Fruit fly (Drosophila melanogaster): ENCODE measurements around the gene CCT4.

Gene CCT4

DNA sequence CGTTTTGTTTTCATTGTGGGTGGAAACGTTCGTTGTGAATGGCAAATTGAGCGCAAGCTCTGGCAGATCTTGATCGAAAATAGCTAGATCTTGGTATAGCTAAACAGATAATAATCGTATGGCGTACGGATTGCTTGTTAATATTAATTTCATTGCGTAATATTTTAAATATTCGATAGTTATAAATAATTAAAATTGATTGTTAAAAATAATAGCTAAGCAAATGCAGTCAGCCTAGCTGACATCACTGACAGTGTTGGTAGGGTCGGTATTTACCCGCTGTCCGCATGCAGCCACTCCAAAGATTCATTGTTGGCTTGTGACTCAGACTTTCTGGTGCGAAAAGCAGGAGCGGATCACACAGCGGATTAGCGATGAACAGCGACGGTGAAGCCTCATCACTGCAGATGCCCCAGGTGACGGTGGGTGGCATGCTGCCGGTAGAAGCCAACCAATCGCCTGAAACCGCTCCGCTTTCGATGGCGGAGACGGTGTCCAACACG lies 11.7 kb upstream of the CCT4 start, which contains the start of the genes CG5776 and spict (continued):
- TF ChIP-seq Atf-2 (GFP tag; optimal IDR thresholded peaks at IDR 0.05) (peak; percentile 10), CG12391 (tag; optimal IDR thresholded peaks at IDR 0.05) (peak; percentile 92), NC2α (GFP tag; optimal IDR thresholded peaks at IDR 0.05) (no peak), MESR4 (GFP tag; optimal IDR thresholded peaks at IDR 0.05) (peak; percentile 91), Myb (GFP tag; optimal IDR thresholded peaks at IDR 0.05) (peak; percentile 22), pzg (GFP tag; optimal IDR thresholded peaks at IDR 0.05) (peak; percentile 71), CG8765 (GFP tag; IDR thresholded peaks at IDR 0.05) (peak; percentile 65), gt (GFP tag; IDR thresholded peaks at IDR 0.05) (0 out of 2 replicates have a peak, but pooled peaks have one; percentile 35), abd-A (tag; optimal IDR thresholded peaks at IDR 0.05) (no peak), Abd-B (GFP tag; optimal IDR thresholded peaks at IDR 0.05) (no peak), CG33557 (GFP tag; optimal IDR thresholded peaks at IDR 0.05) (peak; percentile 60), CG3407 (GFP tag; optimal IDR thresholded peaks at IDR 0.05) (peak; percentile 70), CG12299 (tag; optimal IDR thresholded peaks at IDR 0.05) (peak; percentile 70), mld (GFP tag; IDR thresholded peaks at IDR 0.05; ENCODE audit: partially characterized antibody) (no peak), ro (GFP tag; IDR thresholded peaks at IDR 0.05) (no peak; the same call in 1 of the 2 replicates), E2f1 (GFP tag; IDR thresholded peaks at IDR 0.05) (peak; percentile 81), Fer3 (tag; optimal IDR thresholded peaks at IDR 0.05) (peak; percentile 65), CG17802 (tag; optimal IDR thresholded peaks at IDR 0.05) (peak; percentile 19), nerfin-2 (GFP tag; IDR thresholded peaks at IDR 0.05; ENCODE audit: partially characterized antibody) (no peak), pros (GFP tag; optimal IDR thresholded peaks at IDR 0.05) (no peak), zf30C (GFP tag; optimal IDR thresholded peaks at IDR 0.05) (no peak), fd102C (GFP tag; optimal IDR thresholded peaks at IDR 0.05) (no peak), esg (GFP tag; conservative IDR thresholded peaks at IDR 0.05) (peak; percentile 84), tin (GFP tag; optimal IDR thresholded peaks at IDR 0.05) (peak; percentile 11), cato (GFP tag; optimal IDR thresholded peaks at IDR 0.05; ENCODE audit: borderline replicate concordance) (peak; percentile 4), CG34376 (GFP tag; optimal IDR thresholded peaks at IDR 0.05) (no peak), Nf-YB (GFP tag; optimal IDR thresholded peaks at IDR 0.05) (peak; percentile 56), Rfx (GFP tag; IDR thresholded peaks at IDR 0.05) (peak; percentile 92), zen2 (GFP tag; IDR thresholded peaks at IDR 0.05; ENCODE audit: partially characterized antibody) (no peak), CG11093 (GFP tag; IDR thresholded peaks at IDR 0.05) (peak; percentile 74; the same call in 1 of the 3 replicates), Gug (GFP tag; IDR thresholded peaks at IDR 0.05) (peak; percentile 46; the same call in 2 of the 4 replicates), sd (tag; optimal IDR thresholded peaks at IDR 0.05) (peak; percentile 81), dati (GFP tag; IDR thresholded peaks at IDR 0.05) (no peak), CG9817 (tag; optimal IDR thresholded peaks at IDR 0.05) (peak; percentile 86), CG1603 (tag; optimal IDR thresholded peaks at IDR 0.05) (peak; percentile 87), CG12104 (GFP tag; optimal IDR thresholded peaks at IDR 0.05) (no peak), ERR (GFP tag; optimal IDR thresholded peaks at IDR 0.05) (no peak), tx (GFP tag; optimal IDR thresholded peaks at IDR 0.05) (peak; percentile 3), YL-1 (GFP tag; optimal IDR thresholded peaks at IDR 0.05) (peak; percentile 60), CG15269 (tag; optimal IDR thresholded peaks at IDR 0.05) (peak; percentile 75), CG18476 (GFP tag; optimal IDR thresholded peaks at IDR 0.05) (peak; percentile 66), caup (GFP tag; optimal IDR thresholded peaks at IDR 0.05; ENCODE audit: severe bottlenecking) (peak; percentile 32), gro (GFP tag; optimal IDR thresholded peaks at IDR 0.05) (no peak), CG7556 (GFP tag; optimal IDR thresholded peaks at IDR 0.05) (peak; percentile 74), lilli (GFP tag; optimal IDR thresholded peaks at IDR 0.05) (peak; percentile 76), H2.0 (GFP tag; IDR thresholded peaks at IDR 0.05) (peak; percentile 77), HLH54F (GFP tag; optimal IDR thresholded peaks at IDR 0.05) (peak; percentile 67), Vsx1 (GFP tag; optimal IDR thresholded peaks at IDR 0.05) (no peak), Opbp (GFP tag; IDR thresholded peaks at IDR 0.05; ENCODE audit: partially characterized antibody) (no peak)

Measured in whole organism, embryonic.